Worm (Caenorhabditis elegans) whole organism, early embryonic: Measurements from ENCODE around the gene puf-9.

Experiments used
- B0310.2 ChIP-seq: sonication (generic microtip); optimal IDR thresholded peaks from 2 replicates; lab custom pipeline; 2016; ENCODE audit warnings: mild to moderate bottlenecking, missing genetic modification characterization, missing compliant biosample characterization
- F13C5.2 ChIP-seq: sonication (generic microtip); optimal IDR thresholded peaks from 2 replicates; lab custom pipeline; 2017; ENCODE audit warnings: mild to moderate bottlenecking, missing genetic modification characterization, inconsistent platforms, missing compliant biosample characterization
- aly-1 ChIP-seq: sonication (generic microtip); optimal IDR thresholded peaks from 2 replicates; lab custom pipeline; 2016; ENCODE audit warnings: missing genetic modification characterization, missing compliant biosample characterization
- ama-1 ChIP-seq: fragments of 150-350 bp; optimal IDR thresholded peaks from 2 replicates; lab custom pipeline; 2014
- ets-7 ChIP-seq: sonication (generic microtip); optimal IDR thresholded peaks from 2 replicates; lab custom pipeline; 2016; ENCODE audit warnings: missing genotype, missing genetic modification characterization, missing compliant biosample characterization
- hmbx-1 ChIP-seq: sonication (generic microtip); optimal IDR thresholded peaks from 2 replicates; lab custom pipeline; 2016; ENCODE audit warnings: mild to moderate bottlenecking, missing genetic modification characterization, missing compliant biosample characterization
- tbx-11 ChIP-seq: fragments of 200-800 bp; sonication (Bioruptor generic); IDR thresholded peaks from 2 replicates; pipeline ENCODE4 v1.3.6; 2022; ENCODE audit warnings: missing genetic modification characterization, missing compliant biosample characterization
- tbx-37 ChIP-seq: fragments of 200-800 bp; sonication (Bioruptor generic); conservative IDR thresholded peaks from 2 replicates; pipeline ENCODE4 v1.3.6; 2022; ENCODE audit warnings: missing genetic modification reagents, missing genetic modification characterization, missing compliant biosample characterization

- TF ChIP-seq ets-7 (tag; lab: Kevin White, UChicago) (no peak), tbx-37 (no peak), aly-1 (tag; lab: Kevin White, UChicago) (no peak), ama-1 (no peak), hmbx-1 (tag; lab: Kevin White, UChicago) (no peak), F13C5.2 (tag; lab: Kevin White, UChicago) (no peak), B0310.2 (tag; lab: Kevin White, UChicago) (no peak), tbx-11 (GFP tag; lab: Robert Waterston, UW) (no peak)
Measured at ce11 chrX:5859161-5859560, 17.8 kb downstream of the puf-9 start.
